Fruit fly (Drosophila melanogaster) whole organism, embryonic: ENCODE results near the gene CG13454.

ENCODE experiments used
- CG33213 ChIP-seq: fragments of 200-800 bp; sonication (Bioruptor generic); optimal IDR thresholded peaks from 3 replicates; lab custom pipeline; 2016; ENCODE audit warnings: missing biosample characterization, missing genetic modification characterization
- Doc3 ChIP-seq: fragments of 200-800 bp; sonication (Bioruptor generic); IDR thresholded peaks from 3 replicates; pipeline ENCODE4 v1.3.6; 2022; ENCODE audit warnings: missing biosample characterization, missing genetic modification characterization; ENCODE audit not compliant: partially characterized antibody
- Hr51 ChIP-seq, 2 experiments: fragments of 200-800 bp; sonication (Bioruptor generic); optimal IDR thresholded peaks; 2 replicates in 1 of 2; 3 replicates in 1 of 2; lab custom pipeline; 2016 to 2018; ENCODE audit warnings: missing biosample characterization in 2 of 2, missing genetic modification characterization in 2 of 2, mild to moderate bottlenecking in 1 of 2, moderate library complexity in 1 of 2
- Opbp ChIP-seq: fragments of 200-800 bp; sonication (Bioruptor generic); IDR thresholded peaks from 3 replicates; pipeline ENCODE4 v1.3.6; 2022; ENCODE audit warnings: missing biosample characterization, missing genetic modification characterization; ENCODE audit not compliant: partially characterized antibody
- gcm ChIP-seq: fragments of 200-800 bp; sonication (Bioruptor generic); optimal IDR thresholded peaks from 2 replicates; lab custom pipeline; 2019; ENCODE audit warnings: missing biosample characterization, mild to moderate bottlenecking, missing genetic modification characterization, moderate library complexity
- oc ChIP-seq: fragments of 200-800 bp; sonication (Bioruptor generic); optimal IDR thresholded peaks from 2 replicates; lab custom pipeline; 2018; ENCODE audit warnings: missing biosample characterization, mild to moderate bottlenecking, missing genetic modification characterization, moderate library complexity

DNA sequence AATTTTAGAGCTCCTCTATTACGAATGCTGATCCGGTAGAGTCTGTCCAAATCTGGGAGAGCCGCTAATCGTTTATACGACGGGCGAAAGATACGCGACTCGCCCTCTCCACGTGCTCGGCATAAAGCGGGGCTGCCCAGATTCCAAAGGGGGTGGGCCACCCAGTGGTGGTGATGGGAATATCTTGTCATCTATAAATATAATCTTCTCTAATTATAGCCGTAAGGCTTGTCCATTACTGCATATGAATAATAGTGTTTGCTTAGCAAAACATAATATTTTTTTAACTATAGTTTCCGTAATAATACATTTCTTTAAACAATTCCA, 15.2 kb downstream of the CG13454 start:
- TF ChIP-seq Opbp (GFP tag; lab: Robert Waterston, UW) (no peak), Doc3 (no peak), gcm (GFP tag; lab: Kevin White, UChicago) (no peak), CG33213 (GFP tag; lab: Kevin White, UChicago) (no peak), Hr51 (GFP tag; optimal IDR thresholded peaks at IDR 0.05; lab: Kevin White, UChicago) (no peak), oc (no peak)
